Worm (Caenorhabditis elegans): Measurements from ENCODE around the gene C37E2.2.

DNA sequence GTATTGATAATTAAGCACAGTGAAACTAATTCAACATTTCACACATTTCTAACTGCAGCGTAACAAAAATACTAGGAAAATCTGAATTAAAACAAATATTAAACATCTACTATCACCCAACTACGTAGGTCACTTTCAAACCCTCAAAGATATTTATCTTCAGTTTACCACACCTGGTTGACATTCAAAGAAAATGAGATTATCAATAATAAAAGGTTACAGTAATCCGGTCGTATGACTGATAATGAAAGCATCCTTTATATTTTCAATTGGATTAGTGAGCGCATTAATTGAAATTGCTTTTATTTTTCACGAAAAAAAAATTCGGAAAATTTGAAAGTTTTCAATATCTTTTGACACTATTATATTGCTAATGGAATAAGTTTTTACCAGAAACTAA lies 6.7 kb downstream of the C37E2.2 start:
- TF ChIP-seq ceh-36 (tag; optimal IDR thresholded peaks at IDR 0.05): no peak
- no peak for TF ChIP-seq aly-1 (tag; optimal IDR thresholded peaks at IDR 0.05)
- TF ChIP-seq sea-1 (GFP tag; conservative IDR thresholded peaks at IDR 0.05): no peak
- TF ChIP-seq B0310.2 (tag; optimal IDR thresholded peaks at IDR 0.05): no peak
- TF ChIP-seq ama-1 (optimal IDR thresholded peaks at IDR 0.05): no peak
- TF ChIP-seq hmg-4 (GFP tag; optimal IDR thresholded peaks at IDR 0.05): no peak
- no peak for TF ChIP-seq flt-1 (GFP tag; IDR thresholded peaks at IDR 0.05)
- no peak for TF ChIP-seq hnd-1 (tag; optimal IDR thresholded peaks at IDR 0.05)
